Fruit fly (Drosophila melanogaster) Kc167 (cell line): ENCODE results near the gene Shawn.

Experiments used
- h ChIP-seq: fragments of >200 bp; optimal IDR thresholded peaks from 3 replicates; lab custom pipeline; 2018; ENCODE audit warnings: missing external identifiers
- ttk ChIP-seq: sonication (Bioruptor generic); optimal IDR thresholded peaks from 2 replicates; lab custom pipeline; 2017; ENCODE audit warnings: missing external identifiers

DNA sequence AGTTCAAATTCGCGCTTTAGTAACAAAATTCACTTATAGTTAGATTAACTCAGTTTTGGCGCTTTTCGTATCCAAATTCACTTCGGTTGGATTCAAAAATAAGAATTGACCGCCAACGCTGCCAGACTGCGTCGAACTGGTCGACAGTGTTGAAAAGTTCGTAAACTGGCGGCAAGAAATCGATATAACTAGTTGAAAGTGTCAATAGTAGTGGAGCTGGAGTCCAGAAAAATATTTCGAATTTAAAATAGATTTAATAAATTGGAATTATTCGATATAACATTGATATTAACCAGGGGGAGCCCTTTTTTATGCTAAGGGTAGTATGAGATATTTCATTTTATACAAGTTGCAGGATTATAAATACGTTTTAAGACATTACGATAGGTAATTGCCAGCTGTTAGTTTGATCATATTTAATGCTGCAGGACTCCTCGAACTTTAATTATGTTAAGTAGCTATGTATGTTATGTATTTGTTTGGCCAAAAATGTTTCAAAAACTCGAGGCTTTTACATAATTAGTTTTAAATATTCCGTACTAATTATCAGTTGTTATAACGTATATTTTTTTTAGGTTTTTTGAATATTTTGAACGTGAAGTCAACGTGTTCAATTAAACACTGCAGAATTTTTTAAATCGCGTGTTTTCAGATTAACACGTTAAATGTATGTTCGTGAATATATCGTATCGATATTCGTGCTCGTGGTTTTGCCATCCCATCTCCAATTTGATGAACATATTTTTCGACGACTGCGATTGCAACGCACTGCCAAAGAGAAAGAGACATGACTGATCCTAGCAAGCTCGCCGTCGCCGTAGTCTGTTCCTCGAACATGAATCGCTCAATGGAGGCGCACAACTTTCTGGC is 52.8 kb downstream of the Shawn start, which contains the start of the genes CG14223 and Ssu72:
- TF ChIP-seq ttk (lab: Kevin White, UChicago) (no peak), h (lab: Kevin White, UChicago) (no peak)
